Worm (Caenorhabditis elegans): ENCODE measurements around the gene gmap-3.

gmap-3 gene

ce11 chrX:12940811-12941210 lies at the start of gene gmap-3:
TSS of gene gmap-3 (minus strand) at chrX:12940958.
- TF ChIP-seq ceh-20 (GFP tag; IDR thresholded peaks at IDR 0.05) (no peak), aha-1 (tag) (peak; percentile 8), ZK337.2 (GFP tag; IDR thresholded peaks at IDR 0.05) (no peak), mxl-2 (GFP tag; conservative IDR thresholded peaks at IDR 0.05) (no peak)

DNA sequence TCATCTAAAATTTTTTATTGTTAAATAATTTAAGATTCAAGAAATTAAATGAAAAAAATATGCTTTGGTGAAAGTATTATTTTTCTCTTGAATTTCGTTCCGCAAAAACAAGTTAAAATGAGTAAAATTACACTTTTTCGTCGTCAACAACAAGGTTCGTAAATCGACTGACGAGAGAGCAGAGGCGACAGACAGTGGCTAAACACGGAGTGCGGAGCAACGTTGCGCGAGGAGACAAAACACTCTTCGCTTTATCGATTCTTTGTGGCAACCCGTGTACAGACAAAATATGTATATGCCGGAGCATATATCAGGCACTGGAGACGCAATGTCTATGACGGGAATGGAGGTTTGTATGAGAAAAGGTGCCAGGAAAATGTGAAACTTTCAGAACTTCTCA lies 48.4 kb upstream of the gmap-3 start, which contains the start of gene F11C1.7:
F11C1.7 (plus strand) TSS at position 140 of the 400 bp plus-strand sequence.
- TF ChIP-seq nhr-6 (tag; optimal IDR thresholded peaks at IDR 0.05) = no peak
- no peak for TF ChIP-seq php-3 (GFP tag; IDR thresholded peaks at IDR 0.05)
- peak; percentile 88 for TF ChIP-seq T20F7.1 (GFP tag; optimal IDR thresholded peaks at IDR 0.05)
- TF ChIP-seq hmg-1.1 (GFP tag; IDR thresholded peaks at IDR 0.05) = peak; percentile 49; the same call in 1 of the 2 replicates
- no peak for TF ChIP-seq fkh-10 (GFP tag; optimal IDR thresholded peaks at IDR 0.05)
- TF ChIP-seq spr-1 (tag; optimal IDR thresholded peaks at IDR 0.05) = no peak
- TF ChIP-seq T26A8.4 (GFP tag; IDR thresholded peaks at IDR 0.05) = no peak
- no peak for TF ChIP-seq duxl-1 (tag; optimal IDR thresholded peaks at IDR 0.05; ENCODE audit: poor library complexity)
- TF ChIP-seq mdt-29 (GFP tag; IDR thresholded peaks at IDR 0.05) = no peak
- peak; percentile 29 for TF ChIP-seq hlh-30 (tag; optimal IDR thresholded peaks at IDR 0.05; ENCODE audit: insufficient read depth)
- no peak for TF ChIP-seq unc-39 (tag; optimal IDR thresholded peaks at IDR 0.05)
- TF ChIP-seq Y48G9A.11 (GFP tag; IDR thresholded peaks at IDR 0.05) = no peak
- no peak for TF ChIP-seq ces-1 (GFP tag; optimal IDR thresholded peaks at IDR 0.05)
- TF ChIP-seq nhr-28 (tag; optimal IDR thresholded peaks at IDR 0.05) = no peak
- TF ChIP-seq nhr-11 (tag; optimal IDR thresholded peaks at IDR 0.05) = no peak
- no peak for TF ChIP-seq nhr-42 (GFP tag; IDR thresholded peaks at IDR 0.05)
- no peak for TF ChIP-seq aly-2 (tag; optimal IDR thresholded peaks at IDR 0.05)
- no peak for TF ChIP-seq nhr-48 (tag; optimal IDR thresholded peaks at IDR 0.05)
- no peak for TF ChIP-seq cey-2 (tag; optimal IDR thresholded peaks at IDR 0.05; ENCODE audit: borderline replicate concordance, insufficient read depth)
- TF ChIP-seq aha-1 (tag) = no peak
- TF ChIP-seq ceh-32 (tag; optimal IDR thresholded peaks at IDR 0.05; ENCODE audit: poor library complexity) = no peak
- no peak for TF ChIP-seq daf-8 (GFP tag; IDR thresholded peaks at IDR 0.05)
- TF ChIP-seq mes-2 (tag; optimal IDR thresholded peaks at IDR 0.05; ENCODE audit: poor library complexity, severe bottlenecking) = peak; percentile 38
- TF ChIP-seq skn-1 (tag; optimal IDR thresholded peaks at IDR 0.05) = no peak
- no peak for TF ChIP-seq F44E2.7 (GFP tag; IDR thresholded peaks at IDR 0.05)
- TF ChIP-seq daf-19 (GFP tag; conservative IDR thresholded peaks at IDR 0.05) = no peak
- no peak for TF ChIP-seq zfp-2 (tag; optimal IDR thresholded peaks at IDR 0.05)
- no peak for TF ChIP-seq daf-12 (tag; optimal IDR thresholded peaks at IDR 0.05)
- TF ChIP-seq lin-13 (GFP tag; optimal IDR thresholded peaks at IDR 0.05) = no peak
- TF ChIP-seq mep-1 (tag; optimal IDR thresholded peaks at IDR 0.05) = peak; percentile 53
- no peak for TF ChIP-seq lin-1 (GFP tag; IDR thresholded peaks at IDR 0.05)
- no peak for TF ChIP-seq ceh-20 (GFP tag; IDR thresholded peaks at IDR 0.05)
- no peak for TF ChIP-seq fos-1 (tag; optimal IDR thresholded peaks at IDR 0.05)
- peak; percentile 3 for TF ChIP-seq rbr-2 (tag; optimal IDR thresholded peaks at IDR 0.05)
- TF ChIP-seq daf-16 (GFP tag; optimal IDR thresholded peaks at IDR 0.05) = no peak
- TF ChIP-seq daf-16 (tag; optimal IDR thresholded peaks at IDR 0.05) = peak; percentile 73
- TF ChIP-seq dmd-6 (GFP tag; IDR thresholded peaks at IDR 0.05) = no peak; the same call in 1 of the 2 replicates
- TF ChIP-seq nhr-41 (GFP tag; IDR thresholded peaks at IDR 0.05) = no peak
- TF ChIP-seq dmd-8 (GFP tag; IDR thresholded peaks at IDR 0.05) = no peak
- no peak for TF ChIP-seq zip-2 (tag; optimal IDR thresholded peaks at IDR 0.05)
- TF ChIP-seq lsy-2 (tag; optimal IDR thresholded peaks at IDR 0.05) = peak in 1 of 2 experiments; percentile 52
- TF ChIP-seq lim-7 (GFP tag; IDR thresholded peaks at IDR 0.05) = no peak
- no peak for TF ChIP-seq egl-43 (GFP tag; IDR thresholded peaks at IDR 0.05)
- no peak for TF ChIP-seq F26F4.8 (GFP tag; conservative IDR thresholded peaks at IDR 0.05)
- no peak for TF ChIP-seq spr-3 (GFP tag; optimal IDR thresholded peaks at IDR 0.05)
- TF ChIP-seq nhr-102 (tag; optimal IDR thresholded peaks at IDR 0.05) = no peak
- TF ChIP-seq set-16 (GFP tag; IDR thresholded peaks at IDR 0.05) = no peak
- TF ChIP-seq madf-9 (GFP tag; conservative IDR thresholded peaks at IDR 0.05) = no peak
